Worm (Caenorhabditis elegans): ENCODE data around the gene nlp-26.

nlp-26 gene

DNA sequence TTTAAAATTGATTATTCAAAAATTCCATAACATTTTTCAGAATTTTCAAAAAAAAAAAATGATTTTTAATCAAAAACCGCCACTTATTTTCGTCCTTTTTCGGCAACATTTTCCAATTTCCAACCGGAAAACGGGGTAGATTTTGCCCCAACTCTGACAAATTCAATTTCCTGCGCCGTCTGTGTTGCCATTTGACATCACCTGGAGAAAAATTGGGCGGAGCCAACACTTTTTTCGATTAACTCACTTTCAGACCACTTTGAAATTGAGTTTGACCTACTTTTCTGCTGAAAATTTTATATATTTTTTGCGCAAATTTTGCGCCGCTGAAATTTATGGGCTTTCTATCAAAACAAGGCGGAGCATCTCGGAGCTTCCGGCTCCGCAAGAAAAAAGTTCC is 31.0 kb upstream of the nlp-26 start:
- no peak for TF ChIP-seq ekl-4 (GFP tag; IDR thresholded peaks at IDR 0.05)
- no peak for TF ChIP-seq ztf-3 (GFP tag; optimal IDR thresholded peaks at IDR 0.05)
- TF ChIP-seq attf-5 (GFP tag; optimal IDR thresholded peaks at IDR 0.05): no peak
- TF ChIP-seq nfya-1 (tag; optimal IDR thresholded peaks at IDR 0.05; ENCODE audit: borderline replicate concordance, insufficient read depth): no peak
- TF ChIP-seq K11D2.4 (GFP tag; IDR thresholded peaks at IDR 0.05): no peak
- TF ChIP-seq hmg-20 (GFP tag; IDR thresholded peaks at IDR 0.05): no peak
- no peak for TF ChIP-seq ama-1 (optimal IDR thresholded peaks at IDR 0.05)
- no peak for TF ChIP-seq ama-1 (GFP tag; optimal IDR thresholded peaks at IDR 0.05)
- no peak for TF ChIP-seq ceh-27 (GFP tag; optimal IDR thresholded peaks at IDR 0.05)

- no peak for TF ChIP-seq mel-28 (tag; optimal IDR thresholded peaks at IDR 0.05; ENCODE audit: borderline replicate concordance)
- TF ChIP-seq Y79H2A.3 (GFP tag; conservative IDR thresholded peaks at IDR 0.05): no peak
- TF ChIP-seq athp-1 (tag; optimal IDR thresholded peaks at IDR 0.05): no peak
- TF ChIP-seq ztf-22 (GFP tag; optimal IDR thresholded peaks at IDR 0.05): no peak
- TF ChIP-seq him-1 (tag; optimal IDR thresholded peaks at IDR 0.05): no peak
- no peak for TF ChIP-seq cebp-1 (GFP tag; IDR thresholded peaks at IDR 0.05)
- TF ChIP-seq cebp-1 (tag; optimal IDR thresholded peaks at IDR 0.05): no peak
- no peak for TF ChIP-seq snpc-3.4 (tag; optimal IDR thresholded peaks at IDR 0.05)
- TF ChIP-seq attf-5 (GFP tag; optimal IDR thresholded peaks at IDR 0.05): no peak
- no peak for TF ChIP-seq ama-1 (optimal IDR thresholded peaks at IDR 0.05)
- no peak for TF ChIP-seq ama-1 (GFP tag; optimal IDR thresholded peaks at IDR 0.05)
- no peak for TF ChIP-seq ceh-58 (GFP tag; IDR thresholded peaks at IDR 0.05)
- TF ChIP-seq hrde-1 (tag; optimal IDR thresholded peaks at IDR 0.05; ENCODE audit: borderline replicate concordance): no peak
- 0 out of 2 replicates have a peak, but pooled peaks have one; percentile 13 for TF ChIP-seq lin-26 (GFP tag; IDR thresholded peaks at IDR 0.05)
- TF ChIP-seq lsl-1 (GFP tag; optimal IDR thresholded peaks at IDR 0.05): no peak
- TF ChIP-seq dpff-1 (tag; optimal IDR thresholded peaks at IDR 0.05): no peak
- TF ChIP-seq madf-6 (GFP tag; IDR thresholded peaks at IDR 0.05): no peak
- no peak for TF ChIP-seq ets-4 (GFP tag; optimal IDR thresholded peaks at IDR 0.05)
- no peak for TF ChIP-seq rpc-1 (optimal IDR thresholded peaks at IDR 0.05)
- TF ChIP-seq rpc-1 (tag; optimal IDR thresholded peaks at IDR 0.05): no peak
- no peak for TF ChIP-seq cebp-2 (GFP tag; IDR thresholded peaks at IDR 0.05)
- no peak for TF ChIP-seq hlh-26 (GFP tag; conservative IDR thresholded peaks at IDR 0.05)
- no peak for TF ChIP-seq F52B5.7 (tag; optimal IDR thresholded peaks at IDR 0.05)
- no peak for TF ChIP-seq hmg-20 (GFP tag; IDR thresholded peaks at IDR 0.05)
- no peak for TF ChIP-seq nhr-27 (tag; optimal IDR thresholded peaks at IDR 0.05)
- TF ChIP-seq dox-1 (GFP tag; IDR thresholded peaks at IDR 0.05): 0 out of 2 replicates have a peak, but pooled peaks have one; percentile 25
- TF ChIP-seq unc-62 (GFP tag; optimal IDR thresholded peaks at IDR 0.05): no peak
- no peak for TF ChIP-seq nfyb-1 (GFP tag; IDR thresholded peaks at IDR 0.05)
- TF ChIP-seq nfya-2 (GFP tag; IDR thresholded peaks at IDR 0.05): no peak
- TF ChIP-seq die-1 (tag; optimal IDR thresholded peaks at IDR 0.05): no peak
- no peak for TF ChIP-seq sdz-38 (tag; optimal IDR thresholded peaks at IDR 0.05)
- TF ChIP-seq F37B4.10 (GFP tag; IDR thresholded peaks at IDR 0.05): no peak
- no peak for TF ChIP-seq egl-18 (GFP tag; IDR thresholded peaks at IDR 0.05)
- TF ChIP-seq C17E4.6 (GFP tag; IDR thresholded peaks at IDR 0.05): no peak
- 0 out of 2 replicates have a peak, but pooled peaks have one; percentile 19 for TF ChIP-seq ekl-4 (GFP tag; IDR thresholded peaks at IDR 0.05)
- TF ChIP-seq repo-1 (tag; optimal IDR thresholded peaks at IDR 0.05): no peak
- TF ChIP-seq F10E7.11 (tag; optimal IDR thresholded peaks at IDR 0.05): no peak
- TF ChIP-seq madf-8 (GFP tag; conservative IDR thresholded peaks at IDR 0.05): no peak
- peak; percentile 95 for TF ChIP-seq zfh-2 (GFP tag; conservative IDR thresholded peaks at IDR 0.05)
- TF ChIP-seq mcd-1 (GFP tag; IDR thresholded peaks at IDR 0.05): 0 out of 2 replicates have a peak, but pooled peaks have one; percentile 25
- no peak for TF ChIP-seq lag-1 (GFP tag; IDR thresholded peaks at IDR 0.05)
- TF ChIP-seq zim-3 (tag; optimal IDR thresholded peaks at IDR 0.05): no peak
- no peak for TF ChIP-seq somi-1 (GFP tag; optimal IDR thresholded peaks at IDR 0.05)
- TF ChIP-seq ztf-28 (GFP tag; IDR thresholded peaks at IDR 0.05): no peak
- TF ChIP-seq nhr-80 (tag; optimal IDR thresholded peaks at IDR 0.05): no peak
Observed at ce11 chrV:19590826-19591225, 22.4 kb upstream of the nlp-26 start.

Measured in whole organism, young adult.